Fruit fly (Drosophila melanogaster) whole organism, embryonic: ENCODE results near the gene RunxB.

Experiments used
- Blimp-1 ChIP-seq: fragments of 200-800 bp; sonication (Bioruptor generic); optimal IDR thresholded peaks from 3 replicates; lab custom pipeline; 2018; ENCODE audit warnings: missing biosample characterization, missing genetic modification characterization, mild to moderate bottlenecking, moderate library complexity, missing genetic modification reagents
- CG10654 ChIP-seq: fragments of 200-800 bp; sonication (Bioruptor generic); optimal IDR thresholded peaks from 2 replicates; lab custom pipeline; 2016; ENCODE audit warnings: missing biosample characterization, missing genetic modification characterization
- CG1233 ChIP-seq: fragments of 200-800 bp; sonication (Bioruptor generic); optimal IDR thresholded peaks from 4 replicates; lab custom pipeline; 2018; ENCODE audit warnings: missing biosample characterization, mild to moderate bottlenecking, missing genetic modification characterization
- CG4424 ChIP-seq: fragments of 200-800 bp; sonication (Bioruptor generic); optimal IDR thresholded peaks from 3 replicates; lab custom pipeline; 2016; ENCODE audit warnings: missing biosample characterization, missing genetic modification characterization
- CG8359 ChIP-seq: fragments of 200-800 bp; sonication (Bioruptor generic); optimal IDR thresholded peaks from 2 replicates; lab custom pipeline; 2017; ENCODE audit warnings: missing biosample characterization, mild to moderate bottlenecking, missing genetic modification characterization, borderline replicate concordance
- NfI ChIP-seq: fragments of 200-800 bp; sonication (Bioruptor generic); optimal IDR thresholded peaks from 3 replicates; lab custom pipeline; 2018; ENCODE audit warnings: missing biosample characterization, mild to moderate bottlenecking, missing genetic modification characterization, moderate library complexity
- abd-A ChIP-seq: fragments of 200-800 bp; sonication (Bioruptor generic); optimal IDR thresholded peaks from 3 replicates; lab custom pipeline; 2019; ENCODE audit warnings: missing biosample characterization, mild to moderate bottlenecking, missing genetic modification characterization, moderate library complexity
- dmrt11E ChIP-seq: fragments of 200-800 bp; sonication (Bioruptor generic); optimal IDR thresholded peaks from 3 replicates; lab custom pipeline; 2018; ENCODE audit warnings: missing biosample characterization, mild to moderate bottlenecking, missing genetic modification characterization, moderate library complexity
- nom ChIP-seq: fragments of 200-800 bp; sonication (Bioruptor generic); optimal IDR thresholded peaks from 2 replicates; lab custom pipeline; 2017; ENCODE audit warnings: missing biosample characterization, missing genetic modification characterization, mild to moderate bottlenecking, moderate library complexity, missing genetic modification reagents
- tna ChIP-seq: fragments of 200-800 bp; sonication (Bioruptor generic); IDR thresholded peaks from 2 replicates; pipeline ENCODE4 v1.3.6; 2022; ENCODE audit warnings: missing biosample characterization, missing genetic modification characterization; ENCODE audit not compliant: partially characterized antibody
- trem ChIP-seq: fragments of 200-800 bp; optimal IDR thresholded peaks from 3 replicates; lab custom pipeline; 2019; ENCODE audit warnings: missing biosample characterization, mild to moderate bottlenecking, missing genetic modification characterization, moderate library complexity

DNA sequence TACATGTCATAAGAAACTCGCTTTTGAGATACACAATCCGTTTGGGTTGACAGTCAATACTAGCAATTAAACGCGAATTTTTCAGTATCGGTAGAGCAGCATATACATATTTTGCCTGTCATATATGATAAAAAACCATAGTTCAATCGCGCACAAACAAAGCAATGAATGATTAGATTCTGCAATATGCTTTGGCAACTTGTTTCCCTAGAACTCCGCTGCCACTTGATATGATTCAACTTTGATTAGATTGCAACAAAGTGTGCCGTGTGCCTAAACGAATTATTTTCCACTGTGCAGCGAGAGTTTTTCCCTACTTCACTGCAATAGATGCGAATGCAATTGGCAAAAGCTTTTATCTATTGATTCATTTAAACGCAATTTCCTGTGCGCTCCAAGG is 36.7 kb upstream of the RunxB start:
- TF ChIP-seq CG10654 (GFP tag; lab: Kevin White, UChicago) (no peak), dmrt11E (no peak), nom (no peak), trem (tag; lab: Kevin White, UChicago) (no peak), tna (GFP tag; lab: Robert Waterston, UW) (no peak), NfI (GFP tag; lab: Kevin White, UChicago) (no peak), CG8359 (GFP tag; lab: Kevin White, UChicago) (no peak), Blimp-1 (no peak), CG1233 (GFP tag; lab: Kevin White, UChicago) (no peak), CG4424 (GFP tag; lab: Kevin White, UChicago) (no peak), abd-A (tag; lab: Kevin White, UChicago) (no peak)
